Worm (Caenorhabditis elegans) whole organism, midembryonic: ENCODE measurements around the gene F01G4.4.
"Not testable (repeated sequence)": the region's sequence is repeated elsewhere in the genome, so short reads cannot be mapped to it uniquely, and the experiment has no call there.

Experiments used
- T22C8.4 ChIP-seq: fragments of 200-800 bp; sonication (Bioruptor generic); IDR thresholded peaks from 2 replicates; pipeline ENCODE4 v1.3.6; 2022; ENCODE audit warnings: missing genetic modification characterization, missing compliant biosample characterization
- cog-1 ChIP-seq: sonication (generic microtip); optimal IDR thresholded peaks from 2 replicates; lab custom pipeline; 2016; ENCODE audit warnings: missing genetic modification characterization, missing compliant biosample characterization
- flt-1 ChIP-seq: fragments of 200-800 bp; sonication (Bioruptor generic); IDR thresholded peaks from 2 replicates; pipeline ENCODE4 v1.3.6; 2022; ENCODE audit warnings: missing genetic modification characterization, missing compliant biosample characterization
- klf-2 ChIP-seq: fragments of 200-800 bp; sonication (Bioruptor generic); conservative IDR thresholded peaks from 2 replicates; pipeline ENCODE4 v1.3.6; 2022; ENCODE audit warnings: missing genetic modification reagents, missing genetic modification characterization, missing compliant biosample characterization
- med-1 ChIP-seq: sonication (generic microtip); optimal IDR thresholded peaks from 2 replicates; lab custom pipeline; 2017; ENCODE audit warnings: missing genetic modification characterization, mild to moderate bottlenecking, missing compliant biosample characterization, antibody characterized with exemption, missing genetic modification reagents; ENCODE audit not compliant: insufficient read depth
- ref-1 ChIP-seq: fragments of 200-800 bp; sonication (Bioruptor generic); conservative IDR thresholded peaks from 2 replicates; pipeline ENCODE4 v1.3.6; 2022; ENCODE audit warnings: missing genetic modification reagents, missing genetic modification characterization, missing compliant biosample characterization
- tab-1 ChIP-seq: fragments of 200-800 bp; sonication (Bioruptor generic); IDR thresholded peaks from 2 replicates; pipeline ENCODE4 v1.3.6; 2022; ENCODE audit warnings: missing genetic modification characterization, missing compliant biosample characterization
- ztf-23 ChIP-seq: fragments of 200-800 bp; sonication (Bioruptor generic); IDR thresholded peaks from 2 replicates; pipeline ENCODE4 v1.3.6; 2022; ENCODE audit warnings: missing genetic modification reagents, missing genetic modification characterization, missing compliant biosample characterization
- ztf-29 ChIP-seq: fragments of 200-800 bp; sonication (Bioruptor generic); IDR thresholded peaks from 2 replicates; pipeline ENCODE4 v1.3.6; 2022; ENCODE audit warnings: missing genetic modification reagents, missing genetic modification characterization, missing compliant biosample characterization

The F01G4.4 gene

DNA sequence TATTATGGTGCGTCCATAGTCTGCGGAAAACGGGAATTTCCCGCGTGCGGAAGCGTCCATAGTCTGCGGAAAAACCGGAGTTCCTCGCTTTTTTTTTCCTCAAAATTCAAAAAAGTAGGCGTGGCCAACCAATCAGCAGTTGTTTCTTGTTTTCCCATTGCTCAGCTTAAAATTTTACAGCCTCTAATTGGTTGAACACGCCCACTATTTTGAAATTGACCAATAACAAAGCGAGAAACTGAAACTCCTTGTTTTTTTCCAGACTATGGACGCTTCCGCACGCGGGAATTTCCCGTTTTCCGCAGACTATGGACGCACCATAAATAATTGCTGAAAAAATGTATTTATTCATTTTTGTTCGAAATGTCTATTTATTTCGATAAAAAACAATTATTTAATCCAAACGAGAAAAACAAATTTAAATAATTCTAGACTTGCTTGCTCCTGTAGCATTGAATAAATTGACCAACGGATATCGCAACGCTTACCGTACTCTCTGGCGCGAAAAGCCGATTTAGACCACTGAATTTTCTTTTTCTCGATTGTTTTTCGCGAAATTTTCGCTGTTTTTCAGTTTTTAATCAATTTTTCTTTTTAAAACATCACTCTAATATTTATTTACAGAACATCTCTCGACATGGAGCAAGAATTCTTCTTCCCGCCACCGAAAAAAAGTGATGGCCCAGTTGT, 11.4 kb downstream of the F01G4.4 start, which contains the start of gene C08F8.3:
Gene C08F8.3 (plus strand): TSS at position 620 of the 690 bp plus-strand sequence.
- not testable (repeated sequence) for TF ChIP-seq ref-1; T22C8.4 (GFP tag; lab: Robert Waterston, UW); flt-1 (GFP tag; lab: Robert Waterston, UW)

DNA sequence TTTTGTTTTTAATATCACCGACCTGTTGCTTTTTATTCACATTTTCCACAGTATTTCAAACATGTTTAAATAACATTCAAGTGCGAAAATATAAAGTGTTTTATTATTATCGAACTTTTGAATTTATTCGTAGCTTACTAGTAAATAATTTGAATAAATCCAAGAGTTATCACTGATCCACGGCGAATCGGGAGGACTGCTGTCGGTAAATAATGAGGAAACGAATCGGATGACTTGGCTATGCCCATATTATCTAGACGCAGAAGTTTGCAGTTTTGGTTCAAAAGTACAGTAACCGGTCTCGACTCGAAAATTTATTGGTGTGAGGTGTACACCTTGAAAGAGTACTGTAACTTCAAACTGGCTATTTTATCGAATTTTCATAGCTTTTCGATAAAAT, 13.4 kb downstream of the F01G4.4 start:
- no peak for TF ChIP-seq cog-1 (tag; lab: Kevin White, UChicago)
- no peak for TF ChIP-seq klf-2 (GFP tag; lab: Robert Waterston, UW)
- TF ChIP-seq med-1 (GFP tag; lab: Kevin White, UChicago): no peak
- TF ChIP-seq T22C8.4 (GFP tag; lab: Robert Waterston, UW): no peak

DNA sequence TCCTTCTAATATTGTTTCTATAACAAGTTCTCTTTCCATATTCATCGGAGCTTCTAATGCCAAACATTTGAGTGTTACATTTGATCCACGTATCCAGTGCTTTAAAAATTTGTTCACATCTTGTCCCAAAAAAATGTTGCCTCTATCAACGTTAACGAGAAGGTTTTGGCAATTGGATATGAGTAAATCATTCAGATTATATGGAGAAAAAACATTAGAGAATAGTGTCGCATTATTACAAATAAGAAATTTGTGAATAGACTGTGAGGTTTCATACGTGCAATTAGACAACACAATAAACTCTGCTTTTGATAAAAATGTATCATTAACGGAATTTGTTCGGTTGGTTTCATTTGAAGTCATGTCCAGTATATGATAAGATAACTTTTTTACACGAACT, 16.7 kb downstream of the F01G4.4 start, which contains the start of gene mboa-4:
Gene mboa-4 (minus strand): TSS at position 101 of the 400 bp plus-strand sequence.
- no peak for TF ChIP-seq ztf-23 (GFP tag; lab: Robert Waterston, UW)
- TF ChIP-seq ref-1: no peak
- TF ChIP-seq klf-2 (GFP tag; lab: Robert Waterston, UW): no peak
- no peak for TF ChIP-seq T22C8.4 (GFP tag; lab: Robert Waterston, UW)
- TF ChIP-seq med-1 (GFP tag; lab: Kevin White, UChicago): no peak
- TF ChIP-seq tab-1: no peak
- no peak for TF ChIP-seq ztf-29
- TF ChIP-seq cog-1 (tag; lab: Kevin White, UChicago): no peak
- no peak for TF ChIP-seq flt-1 (GFP tag; lab: Robert Waterston, UW)

DNA sequence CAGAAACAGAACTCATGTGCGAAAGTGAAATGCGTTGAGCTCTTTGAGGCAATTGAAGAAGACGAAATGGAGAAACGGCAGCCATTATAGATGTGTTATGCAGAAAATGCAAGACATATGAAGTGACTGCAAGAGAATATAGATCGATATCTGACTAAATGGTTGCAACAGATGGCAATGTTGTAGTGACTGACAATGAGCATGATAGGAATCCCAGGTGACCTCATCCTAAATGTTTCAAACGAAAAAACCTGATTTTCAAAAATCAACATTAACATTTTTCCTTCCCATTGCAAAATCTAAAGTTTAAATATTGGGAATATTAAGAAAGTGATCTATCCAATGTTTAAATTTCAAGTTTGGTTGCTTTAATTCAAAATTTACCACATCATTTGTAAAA, 17.6 kb downstream of the F01G4.4 start, which contains the start of gene C08F8.15:
Gene C08F8.15 (minus strand): TSS at position 101 of the 400 bp plus-strand sequence.
- TF ChIP-seq ztf-23 (GFP tag; lab: Robert Waterston, UW) (no peak), ref-1 (no peak), klf-2 (GFP tag; lab: Robert Waterston, UW) (no peak), T22C8.4 (GFP tag; lab: Robert Waterston, UW) (no peak), cog-1 (tag; lab: Kevin White, UChicago) (no peak), med-1 (GFP tag; lab: Kevin White, UChicago) (no peak), flt-1 (GFP tag; lab: Robert Waterston, UW) (no peak), tab-1 (no peak), ztf-29 (no peak)

DNA sequence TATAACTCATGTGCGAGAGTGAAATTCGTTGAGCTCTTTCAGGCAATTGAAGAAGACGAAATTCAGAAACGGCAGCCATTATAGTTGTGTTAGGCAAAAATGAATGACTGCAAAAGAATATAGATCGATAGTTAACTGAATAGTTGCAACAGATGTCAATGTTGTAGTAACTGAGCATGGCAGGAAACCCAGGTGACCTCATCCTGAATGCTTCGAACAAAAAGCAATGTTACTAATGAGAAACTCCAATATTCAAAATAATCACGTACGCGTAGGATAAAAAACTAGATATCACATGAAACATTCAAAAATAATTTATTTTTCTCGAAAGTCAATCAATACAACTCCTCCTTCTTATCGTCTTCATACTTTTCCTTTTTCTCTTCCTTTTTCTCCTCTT, 19.3 kb downstream of the F01G4.4 start, which contains the start of gene fbxb-9:
Gene fbxb-9 (minus strand): TSS at position 101 of the 400 bp plus-strand sequence.
- TF ChIP-seq T22C8.4 (GFP tag; lab: Robert Waterston, UW) (no peak), flt-1 (GFP tag; lab: Robert Waterston, UW) (no peak), med-1 (GFP tag; lab: Kevin White, UChicago) (no peak), ztf-23 (GFP tag; lab: Robert Waterston, UW) (no peak), cog-1 (tag; lab: Kevin White, UChicago) (no peak), tab-1 (no peak), ref-1 (no peak), ztf-29 (no peak), klf-2 (GFP tag; lab: Robert Waterston, UW) (no peak)

DNA sequence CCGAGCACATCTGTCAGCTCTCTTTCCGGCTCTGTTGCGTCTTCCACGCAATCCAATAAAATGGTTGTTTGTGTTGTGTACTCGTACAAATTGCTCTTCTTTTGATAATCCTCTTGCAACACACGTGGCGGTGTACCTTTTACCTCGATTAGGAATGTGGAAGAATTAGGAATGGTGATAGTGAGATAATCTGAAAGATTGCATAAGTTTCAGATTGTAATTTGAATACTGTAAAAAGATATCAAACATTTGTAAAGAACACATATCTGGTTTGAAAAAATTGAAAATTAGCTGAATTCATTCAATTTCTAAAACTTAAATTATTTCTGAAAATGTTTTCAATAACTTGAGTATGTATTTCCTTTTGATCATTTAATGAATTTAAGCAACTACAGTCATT, 21.7 kb downstream of the F01G4.4 start, which contains the start of gene C08F8.6:
Gene C08F8.6 (minus strand): TSS at position 101 of the 400 bp plus-strand sequence.
- TF ChIP-seq tab-1 (no peak), cog-1 (tag; lab: Kevin White, UChicago) (no peak), med-1 (GFP tag; lab: Kevin White, UChicago) (no peak), ztf-23 (GFP tag; lab: Robert Waterston, UW) (no peak), klf-2 (GFP tag; lab: Robert Waterston, UW) (no peak), T22C8.4 (GFP tag; lab: Robert Waterston, UW) (no peak), ztf-29 (no peak), flt-1 (GFP tag; lab: Robert Waterston, UW) (no peak), ref-1 (no peak)

DNA sequence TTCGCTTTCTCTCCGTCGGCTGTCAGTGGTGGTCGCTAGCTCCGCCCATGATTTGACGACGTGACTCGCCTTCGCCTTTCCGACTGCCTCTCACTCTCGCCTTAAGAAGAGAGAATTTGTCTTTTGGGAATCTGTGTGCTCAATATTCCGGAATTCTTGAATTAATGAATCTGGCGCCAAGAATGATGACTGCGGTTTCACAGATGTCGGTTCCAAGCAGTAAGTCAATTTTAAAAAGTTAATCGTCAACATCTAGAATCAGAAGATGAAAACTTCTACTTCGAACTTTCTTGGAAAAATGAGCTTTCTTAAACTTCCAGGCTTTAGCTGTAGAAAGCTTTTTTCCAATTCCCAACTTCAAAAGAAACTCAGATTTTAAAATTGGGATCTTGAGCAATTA, 26.5 kb downstream of the F01G4.4 start, which contains the start of gene nhr-67:
Gene nhr-67 (plus strand): TSS at position 97 of the 400 bp plus-strand sequence.
- no peak for TF ChIP-seq tab-1
- TF ChIP-seq T22C8.4 (GFP tag; lab: Robert Waterston, UW): no peak
- no peak for TF ChIP-seq klf-2 (GFP tag; lab: Robert Waterston, UW)

DNA sequence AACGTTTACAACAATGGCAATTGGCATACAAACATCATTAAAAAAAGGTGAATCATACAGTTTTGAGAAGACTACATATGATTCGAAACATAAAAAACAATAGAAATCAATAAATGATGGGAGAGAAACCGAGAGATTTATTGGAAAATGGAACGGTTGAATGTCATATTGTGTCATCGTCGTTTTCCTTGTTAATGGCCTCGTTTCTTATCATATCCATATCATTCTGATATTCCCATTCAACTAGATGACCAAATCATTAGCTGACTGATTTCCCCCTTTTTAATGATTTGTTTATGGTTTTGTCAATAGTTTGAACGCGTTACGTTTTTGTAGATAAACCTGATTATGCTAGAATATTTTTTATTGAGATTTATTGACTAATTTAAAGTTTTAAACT, 31.6 kb downstream of the F01G4.4 start:
- TF ChIP-seq T22C8.4 (GFP tag; lab: Robert Waterston, UW) (no peak), cog-1 (tag; lab: Kevin White, UChicago) (no peak), ztf-29 (no peak), klf-2 (GFP tag; lab: Robert Waterston, UW) (no peak), ref-1 (no peak), flt-1 (GFP tag; lab: Robert Waterston, UW) (no peak), ztf-23 (GFP tag; lab: Robert Waterston, UW) (no peak), med-1 (GFP tag; lab: Kevin White, UChicago) (no peak), tab-1 (no peak)

DNA sequence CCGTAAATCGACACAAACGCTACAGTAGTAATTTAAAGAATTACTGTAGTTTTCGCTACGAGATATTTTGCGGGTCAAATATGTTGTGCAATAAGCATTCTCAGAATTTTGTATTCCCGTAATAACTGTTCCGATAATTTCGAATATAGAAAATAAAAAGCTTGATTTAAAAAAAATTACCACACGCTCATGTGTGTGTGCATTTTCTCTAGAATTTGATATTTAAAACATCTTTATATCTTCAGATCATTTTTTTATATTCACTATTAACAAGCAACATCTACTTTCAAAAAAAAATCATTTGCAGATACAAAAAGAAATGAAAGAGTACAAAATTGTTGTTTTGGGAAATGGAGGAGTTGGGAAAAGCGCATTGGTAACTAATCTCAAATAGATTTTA, 33.8 kb downstream of the F01G4.4 start, which contains the start of gene rap-3:
Gene rap-3 (plus strand): TSS at position 301 of the 400 bp plus-strand sequence.
- no peak for TF ChIP-seq tab-1
- TF ChIP-seq ztf-23 (GFP tag; lab: Robert Waterston, UW): no peak
- TF ChIP-seq ztf-29: no peak
- TF ChIP-seq cog-1 (tag; lab: Kevin White, UChicago): no peak
- no peak for TF ChIP-seq klf-2 (GFP tag; lab: Robert Waterston, UW)
- TF ChIP-seq med-1 (GFP tag; lab: Kevin White, UChicago): no peak
- no peak for TF ChIP-seq flt-1 (GFP tag; lab: Robert Waterston, UW)
- no peak for TF ChIP-seq ref-1
- TF ChIP-seq T22C8.4 (GFP tag; lab: Robert Waterston, UW): no peak
